Worm (Caenorhabditis elegans) whole organism, dauer: ENCODE data around the gene C15H11.11.

ENCODE experiments used
- unc-62 ChIP-seq: sonication (generic microtip); optimal IDR thresholded peaks from 2 replicates; lab custom pipeline; 2017; ENCODE audit warnings: missing biosample characterization, missing genetic modification reagents, missing genetic modification characterization

Gene C15H11.11

DNA sequence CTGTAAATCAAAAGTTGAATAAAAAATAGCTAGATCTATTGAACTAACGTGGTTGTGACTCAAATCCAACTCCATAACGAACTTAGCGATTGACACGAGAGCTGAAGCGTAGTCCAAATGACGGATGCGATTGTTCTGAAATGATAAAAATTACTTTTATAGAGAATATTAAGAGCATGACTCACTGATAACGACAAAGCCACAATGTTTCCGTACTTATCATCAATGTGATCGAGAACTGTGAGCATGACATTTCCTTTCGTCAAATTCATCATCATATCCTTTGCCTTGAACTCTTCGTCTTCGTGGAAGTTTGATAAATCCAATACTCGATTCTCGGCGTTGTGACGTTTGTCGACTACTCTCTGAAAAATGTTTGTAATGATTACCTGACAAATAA, 1.3 kb upstream of the C15H11.11 start:
- no peak for TF ChIP-seq unc-62 (GFP tag; lab: Kevin White, UChicago)

DNA sequence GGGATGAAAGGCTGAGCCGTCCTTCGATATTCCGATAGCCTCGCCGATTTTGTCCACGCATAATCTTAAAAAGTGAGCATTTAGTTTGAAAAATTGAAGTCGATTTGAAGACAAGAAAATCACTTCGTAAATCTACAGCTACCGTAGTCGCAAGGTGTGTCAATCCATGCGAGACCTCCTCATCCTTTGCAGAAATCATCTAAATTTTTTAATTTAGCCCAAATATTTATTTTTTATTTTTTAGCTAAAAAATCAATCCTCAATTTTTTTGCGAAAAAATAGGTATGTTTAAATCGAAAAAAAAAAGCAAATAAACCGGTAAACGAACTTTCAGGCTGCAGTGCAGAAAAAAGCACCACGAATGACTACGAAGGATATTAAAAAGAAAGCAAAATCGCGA, 2.4 kb downstream of the C15H11.11 start, which contains the start of the genes nxf-2 and set-31:
Gene nxf-2, minus strand, starts transcription at position 101 of the 400 bp plus-strand sequence.
Gene set-31, plus strand, starts transcription at position 169 of the 400 bp plus-strand sequence.
- TF ChIP-seq unc-62 (GFP tag; lab: Kevin White, UChicago), result no peak

- no peak for TF ChIP-seq unc-62 (GFP tag; lab: Kevin White, UChicago)
Observed at ce11 chrV:14419855-14420254, 4.6 kb downstream of the C15H11.11 start.

DNA sequence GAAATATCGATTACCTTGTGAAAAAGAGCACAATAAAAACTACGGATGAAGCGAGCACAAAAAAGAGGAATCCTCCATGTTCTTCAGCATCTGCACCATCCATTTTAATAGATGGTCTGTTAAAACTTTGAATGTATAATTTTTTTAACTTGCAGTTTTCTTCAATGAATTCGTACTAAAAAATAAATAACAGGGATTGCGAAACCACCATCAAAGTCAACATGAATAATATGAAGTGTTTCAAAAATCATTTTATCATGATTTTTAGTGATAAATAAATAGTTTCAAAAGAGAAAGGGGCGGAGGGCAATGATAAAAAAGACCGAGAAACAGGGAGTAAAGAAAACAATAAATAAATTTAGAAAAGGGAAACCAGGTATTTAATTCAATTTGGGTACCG, 6.0 kb downstream of the C15H11.11 start, which contains the start of gene dhs-22:
Gene dhs-22, minus strand, starts transcription at position 116 of the 400 bp plus-strand sequence.
- no peak for TF ChIP-seq unc-62 (GFP tag; lab: Kevin White, UChicago)

- TF ChIP-seq unc-62 (GFP tag; lab: Kevin White, UChicago), result no peak
Observed at ce11 chrV:14422317-14422716, 7.0 kb downstream of the C15H11.11 start, which contains the start of gene pas-1. pas-1 (minus strand) TSS chrV:14422618.

- no peak for TF ChIP-seq unc-62 (GFP tag; lab: Kevin White, UChicago)
Observed at ce11 chrV:14423268-14423667, 8.0 kb downstream of the C15H11.11 start, which contains the start of gene rpoa-12. rpoa-12 (minus strand) TSS chrV:14423304.

- TF ChIP-seq unc-62 (GFP tag; lab: Kevin White, UChicago), result no peak
Observed at ce11 chrV:14424958-14425492, 9.7 kb downstream of the C15H11.11 start, which contains the start of gene rrsr-1. rrsr-1 (minus strand) TSS chrV:14425008.

- TF ChIP-seq unc-62 (GFP tag; lab: Kevin White, UChicago), result no peak
Observed at ce11 chrV:14426013-14426412, 10.7 kb downstream of the C15H11.11 start.

DNA sequence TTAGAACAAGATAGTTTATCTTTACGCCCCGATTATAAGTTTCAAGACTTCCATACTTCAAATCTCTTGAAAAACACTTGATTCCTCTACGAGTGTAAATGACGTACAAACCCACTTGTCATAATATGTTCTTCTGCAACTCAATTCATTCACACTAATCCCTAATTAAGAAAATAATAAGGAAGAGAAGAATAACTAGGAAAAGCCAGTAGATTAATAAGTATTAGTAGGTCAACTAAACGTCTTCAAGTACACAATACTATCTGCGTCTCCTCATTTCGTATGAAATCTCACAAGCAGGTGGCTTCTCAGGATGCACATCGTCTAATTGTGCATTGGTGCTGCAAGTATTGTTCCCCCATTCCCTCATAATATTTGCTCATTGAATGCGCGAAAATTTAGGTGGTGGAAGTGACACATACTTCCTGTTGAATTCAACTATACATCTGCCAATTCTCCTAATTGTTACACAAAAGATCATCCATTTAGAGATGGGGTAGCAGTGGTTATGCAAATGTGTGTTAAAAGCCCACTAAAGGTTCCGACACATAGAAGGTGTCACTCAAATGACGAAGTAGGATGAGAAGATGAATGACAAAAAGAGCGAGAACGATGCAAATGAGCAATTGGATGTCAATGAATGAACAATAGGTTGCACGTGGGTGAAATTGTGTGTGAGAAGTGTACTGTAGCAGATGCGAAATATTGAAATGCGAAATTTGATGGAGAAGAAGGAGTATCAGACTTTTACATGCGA, 11.9 kb downstream of the C15H11.11 start:
- TF ChIP-seq unc-62 (GFP tag; lab: Kevin White, UChicago), result no peak

DNA sequence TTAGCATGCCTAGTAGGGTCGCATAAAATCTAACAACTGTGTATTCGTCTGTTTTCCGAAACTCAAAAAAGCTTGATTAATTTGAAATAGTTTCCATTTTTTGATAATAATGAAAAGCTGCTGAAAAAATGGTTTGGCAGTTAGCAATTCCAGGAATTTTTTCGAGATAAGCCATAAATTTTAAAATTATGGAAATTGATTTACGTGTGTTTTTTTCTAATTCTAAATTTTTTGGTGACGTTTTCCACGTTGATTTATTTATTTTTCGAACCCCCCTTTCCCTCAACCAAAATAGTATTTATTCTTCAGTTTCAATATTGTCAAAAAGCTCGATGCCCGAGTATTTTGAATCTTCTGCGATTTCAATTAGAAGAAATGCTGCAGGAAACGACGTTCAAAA, 13.6 kb downstream of the C15H11.11 start, which contains the start of gene F23B12.1:
Gene F23B12.1, plus strand, starts transcription at position 301 of the 400 bp plus-strand sequence.
- no peak for TF ChIP-seq unc-62 (GFP tag; lab: Kevin White, UChicago)

- TF ChIP-seq unc-62 (GFP tag; lab: Kevin White, UChicago), result no peak
Observed at ce11 chrV:14432259-14432658, 17.0 kb downstream of the C15H11.11 start, which contains the start of gene egl-1. egl-1 (minus strand) TSS chrV:14432359.

DNA sequence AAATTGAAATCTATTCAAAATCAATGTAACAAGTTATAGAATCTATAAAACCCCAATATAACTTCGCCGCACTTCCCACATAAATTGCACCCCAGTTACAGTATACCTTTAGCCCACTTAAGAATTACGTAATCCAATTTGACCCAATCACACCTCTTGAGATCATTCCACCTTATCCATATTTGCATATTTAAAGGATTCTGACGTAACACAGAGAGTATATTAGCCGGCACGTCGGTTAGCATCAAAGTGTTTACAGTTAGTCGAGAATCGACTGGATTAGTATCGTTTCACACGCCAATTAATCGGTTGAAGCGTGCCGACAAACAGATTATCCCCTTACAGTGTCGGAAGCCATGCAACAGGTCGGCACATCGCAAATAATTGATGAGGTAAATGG, 18.3 kb downstream of the C15H11.11 start:
- no peak for TF ChIP-seq unc-62 (GFP tag; lab: Kevin White, UChicago)

ce11 chrV:14436195-14436594, 20.9 kb downstream of the C15H11.11 start:
- no peak for TF ChIP-seq unc-62 (GFP tag; lab: Kevin White, UChicago)

- no peak for TF ChIP-seq unc-62 (GFP tag; lab: Kevin White, UChicago)
Observed at ce11 chrV:14437355-14437754, 22.1 kb downstream of the C15H11.11 start.

DNA sequence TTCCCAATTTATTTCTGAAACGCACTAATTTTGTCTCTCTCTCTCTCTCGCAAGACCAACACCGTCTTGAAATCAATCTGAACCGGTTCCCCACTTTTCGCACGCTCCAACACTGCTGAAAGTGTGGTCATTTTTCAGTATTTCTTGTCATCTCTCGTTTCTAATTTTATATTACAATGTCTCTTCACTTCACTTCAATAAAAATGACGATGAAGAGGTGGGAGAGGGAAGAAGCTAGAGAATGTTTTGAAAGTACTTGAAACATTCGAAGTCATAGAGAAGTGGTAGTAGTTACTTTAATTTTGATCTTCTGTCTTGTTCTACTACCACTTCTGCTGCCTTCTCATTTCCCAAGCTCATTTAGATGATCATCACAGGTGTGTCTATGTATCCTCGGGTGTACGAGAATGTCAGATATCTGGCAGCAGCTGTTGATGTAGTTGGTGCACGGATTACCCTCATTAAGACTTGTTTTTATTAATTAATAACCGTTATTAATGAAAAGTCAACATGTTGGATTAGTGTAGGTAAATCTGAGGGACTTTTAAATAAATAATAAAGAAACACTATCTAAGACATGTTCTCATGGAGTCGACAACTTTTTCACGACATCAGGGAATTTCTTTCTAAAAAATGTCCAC, 22.9 kb downstream of the C15H11.11 start:
- TF ChIP-seq unc-62 (GFP tag; lab: Kevin White, UChicago), result no peak

ce11 chrV:14439236-14439635, 23.9 kb downstream of the C15H11.11 start:
- TF ChIP-seq unc-62 (GFP tag; lab: Kevin White, UChicago), result no peak
